Comparison of ENCODE assay signal across 2 fruit fly cellular contexts in the genomic region with DNA sequence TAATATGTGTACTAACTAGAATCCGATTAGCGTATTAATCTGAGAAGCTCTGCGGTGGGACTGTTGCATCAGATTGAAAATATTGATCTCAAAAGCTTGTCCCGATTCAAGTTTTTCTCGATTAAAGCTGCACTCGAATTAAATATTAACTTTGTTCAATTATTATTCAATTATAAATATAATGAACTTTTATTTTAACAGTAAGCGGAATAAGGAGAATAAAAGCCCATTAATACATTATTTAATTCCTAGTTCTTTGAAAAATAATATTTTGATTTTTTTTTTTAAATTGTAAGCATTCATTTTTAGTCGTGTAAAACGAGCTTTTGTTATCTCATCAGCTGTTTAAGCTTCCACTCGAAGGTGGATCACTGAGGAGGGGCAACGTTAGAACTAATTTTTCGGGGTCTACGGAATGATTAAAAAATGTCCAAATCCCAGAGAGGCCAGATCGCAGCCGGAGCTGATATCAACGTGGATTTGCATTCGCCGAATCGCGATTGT.
A peak's percentile ranks its signal among the peaks of the same experiment; 100 is the strongest.
TF ChIP-seq lines count a peak whose summit lies in the region.

A gene (minus strand): TSS at position 51 of the 504 bp plus-strand sequence.
A gene (plus strand): TSS at position 438 of the 504 bp plus-strand sequence.

TF ChIP-seq in whole organism, embryonic, 481 proteins besides CTCF, POLR2A, EP300 and RAD21 (continued from another document and continues in another):
- no peak for TF ChIP-seq pan (optimal IDR thresholded peaks at IDR 0.05; lab: Kevin White, UChicago)
- peak in 1 of 2 experiments; percentile 86 for TF ChIP-seq pan (GFP tag; optimal IDR thresholded peaks at IDR 0.05 in 1 of 2, IDR thresholded peaks at IDR 0.05 in 1 of 2)
- TF ChIP-seq CG10543 (GFP tag; optimal IDR thresholded peaks at IDR 0.05; lab: Kevin White, UChicago): no peak
- TF ChIP-seq Asciz (GFP tag; optimal IDR thresholded peaks at IDR 0.05; lab: Kevin White, UChicago): peak; percentile 32
- TF ChIP-seq BtbVII (GFP tag; optimal IDR thresholded peaks at IDR 0.05; lab: Kevin White, UChicago): peak; percentile 2
- TF ChIP-seq insv (GFP tag; optimal IDR thresholded peaks at IDR 0.05; lab: Kevin White, UChicago): no peak
- TF ChIP-seq CG17328 (GFP tag; IDR thresholded peaks at IDR 0.05; lab: Robert Waterston, UW): peak; percentile 51; the same call in 1 of the 2 replicates
- peak; percentile 57 for TF ChIP-seq CG10147 (GFP tag; optimal IDR thresholded peaks at IDR 0.05; lab: Kevin White, UChicago)
- TF ChIP-seq Taf1 (GFP tag; IDR thresholded peaks at IDR 0.05; lab: Robert Waterston, UW): 0 out of 2 replicates have a peak, but pooled peaks have one; percentile 22
- peak; percentile 76 for TF ChIP-seq E2f1 (GFP tag; IDR thresholded peaks at IDR 0.05; lab: Robert Waterston, UW)
- no peak for TF ChIP-seq Bdp1 (GFP tag; optimal IDR thresholded peaks at IDR 0.05; lab: Kevin White, UChicago)
- 0 out of 2 replicates have a peak, but pooled peaks have one; percentile 44 for TF ChIP-seq sob (GFP tag; IDR thresholded peaks at IDR 0.05; lab: Robert Waterston, UW)
- TF ChIP-seq CG3407 (GFP tag; optimal IDR thresholded peaks at IDR 0.05; lab: Kevin White, UChicago): no peak
- no peak for TF ChIP-seq ems (GFP tag; optimal IDR thresholded peaks at IDR 0.05; lab: Kevin White, UChicago)
- TF ChIP-seq CG10654 (GFP tag; optimal IDR thresholded peaks at IDR 0.05; lab: Kevin White, UChicago): peak; percentile 17
- TF ChIP-seq danr (GFP tag; IDR thresholded peaks at IDR 0.05; lab: Robert Waterston, UW): peak; percentile 58; the same call in 1 of the 2 replicates
- TF ChIP-seq CG10267 (tag; optimal IDR thresholded peaks at IDR 0.05; lab: Kevin White, UChicago): peak; percentile 50
- TF ChIP-seq CG30431 (GFP tag; optimal IDR thresholded peaks at IDR 0.05; lab: Kevin White, UChicago): no peak
- TF ChIP-seq Oli (tag; optimal IDR thresholded peaks at IDR 0.05; lab: Kevin White, UChicago): peak; percentile 42
- peak; percentile 71; the same call in 1 of the 2 replicates for TF ChIP-seq CG32532 (GFP tag; IDR thresholded peaks at IDR 0.05; lab: Robert Waterston, UW)
- peak; percentile 16 for TF ChIP-seq CG1233 (GFP tag; optimal IDR thresholded peaks at IDR 0.05; lab: Kevin White, UChicago)
- TF ChIP-seq CG9817 (tag; optimal IDR thresholded peaks at IDR 0.05; lab: Kevin White, UChicago): no peak
- peak; percentile 56 for TF ChIP-seq CG8388 (GFP tag; optimal IDR thresholded peaks at IDR 0.05; lab: Kevin White, UChicago)
- TF ChIP-seq Mes4 (GFP tag; optimal IDR thresholded peaks at IDR 0.05; lab: Kevin White, UChicago): no peak
- TF ChIP-seq CG17829 (tag; optimal IDR thresholded peaks at IDR 0.05; lab: Kevin White, UChicago): peak; percentile 42
- no peak for TF ChIP-seq maf-S (GFP tag; optimal IDR thresholded peaks at IDR 0.05; lab: Kevin White, UChicago)
- no peak for TF ChIP-seq sqz (GFP tag; optimal IDR thresholded peaks at IDR 0.05; lab: Kevin White, UChicago)
- TF ChIP-seq Lim3 (GFP tag; IDR thresholded peaks at IDR 0.05; lab: Robert Waterston, UW): no peak
- peak; percentile 76 for TF ChIP-seq CG17361 (GFP tag; IDR thresholded peaks at IDR 0.05; lab: Robert Waterston, UW)
- TF ChIP-seq salm (tag; optimal IDR thresholded peaks at IDR 0.05; lab: Kevin White, UChicago): peak; percentile 48
- TF ChIP-seq CG15479 (GFP tag; optimal IDR thresholded peaks at IDR 0.05; lab: Kevin White, UChicago): no peak
- peak; percentile 75 for TF ChIP-seq stc (GFP tag; IDR thresholded peaks at IDR 0.05; lab: Robert Waterston, UW)
- TF ChIP-seq Abd-B (GFP tag; optimal IDR thresholded peaks at IDR 0.05; lab: Kevin White, UChicago): peak; percentile 39
- TF ChIP-seq CG14050 (GFP tag; IDR thresholded peaks at IDR 0.05; lab: Robert Waterston, UW): peak; percentile 24; the same call in 1 of the 3 replicates
- TF ChIP-seq CG2678 (tag; optimal IDR thresholded peaks at IDR 0.05; lab: Kevin White, UChicago): peak; percentile 87
- peak; percentile 78 for TF ChIP-seq dmrt99B (tag; optimal IDR thresholded peaks at IDR 0.05; lab: Kevin White, UChicago)
- TF ChIP-seq CG8478 (optimal IDR thresholded peaks at IDR 0.05; lab: Kevin White, UChicago): no peak
- TF ChIP-seq CG6272 (GFP tag; IDR thresholded peaks at IDR 0.05; lab: Robert Waterston, UW): peak; percentile 37; the same call in 1 of the 2 replicates
- TF ChIP-seq pb (GFP tag; optimal IDR thresholded peaks at IDR 0.05; lab: Kevin White, UChicago): no peak
- 0 out of 4 replicates have a peak, but pooled peaks have one; percentile 21 for TF ChIP-seq Gug (GFP tag; IDR thresholded peaks at IDR 0.05; lab: Robert Waterston, UW)
- TF ChIP-seq exex (tag; optimal IDR thresholded peaks at IDR 0.05; lab: Kevin White, UChicago): peak; percentile 10
- TF ChIP-seq Meics (GFP tag; optimal IDR thresholded peaks at IDR 0.05; lab: Kevin White, UChicago): peak; percentile 75
- peak; percentile 39 for TF ChIP-seq CG4730 (GFP tag; IDR thresholded peaks at IDR 0.05; lab: Robert Waterston, UW)
- no peak for TF ChIP-seq ab (GFP tag; optimal IDR thresholded peaks at IDR 0.05; lab: Kevin White, UChicago)
- peak; percentile 18 for TF ChIP-seq CG13775 (GFP tag; optimal IDR thresholded peaks at IDR 0.05; lab: Kevin White, UChicago)
- peak; percentile 56 for TF ChIP-seq fd96Cb (tag; optimal IDR thresholded peaks at IDR 0.05; lab: Kevin White, UChicago)
- peak; percentile 52 for TF ChIP-seq Fer1 (GFP tag; optimal IDR thresholded peaks at IDR 0.05; lab: Kevin White, UChicago)
- peak; percentile 13 for TF ChIP-seq corto (GFP tag; optimal IDR thresholded peaks at IDR 0.05; lab: Kevin White, UChicago)
- TF ChIP-seq kni (GFP tag; optimal IDR thresholded peaks at IDR 0.05; lab: Kevin White, UChicago): no peak
- TF ChIP-seq CG34422 (GFP tag; IDR thresholded peaks at IDR 0.05; lab: Robert Waterston, UW): 0 out of 3 replicates have a peak, but pooled peaks have one; percentile 10
- TF ChIP-seq CG7963 (GFP tag; IDR thresholded peaks at IDR 0.05; lab: Robert Waterston, UW; ENCODE audit: partially characterized antibody): no peak
- peak; percentile 79; the same call in 2 of the 3 replicates for TF ChIP-seq dysf (GFP tag; IDR thresholded peaks at IDR 0.05; lab: Robert Waterston, UW)
- TF ChIP-seq ind (GFP tag; optimal IDR thresholded peaks at IDR 0.05; lab: Kevin White, UChicago): peak; percentile 16
- TF ChIP-seq HLHmδ (GFP tag; optimal IDR thresholded peaks at IDR 0.05; lab: Kevin White, UChicago): no peak
- no peak for TF ChIP-seq CG12942 (GFP tag; optimal IDR thresholded peaks at IDR 0.05; lab: Kevin White, UChicago)
- TF ChIP-seq nerfin-2 (GFP tag; IDR thresholded peaks at IDR 0.05; lab: Robert Waterston, UW; ENCODE audit: partially characterized antibody): no peak
- TF ChIP-seq CG10979 (tag; optimal IDR thresholded peaks at IDR 0.05; lab: Kevin White, UChicago): peak; percentile 59
- no peak for TF ChIP-seq Spps (tag; optimal IDR thresholded peaks at IDR 0.05; lab: Kevin White, UChicago)
- TF ChIP-seq unc-4 (GFP tag; IDR thresholded peaks at IDR 0.05; lab: Robert Waterston, UW; ENCODE audit: partially characterized antibody): no peak
- peak; percentile 43; the same call in 1 of the 2 replicates for TF ChIP-seq CG9932 (GFP tag; IDR thresholded peaks at IDR 0.05; lab: Robert Waterston, UW)

TF ChIP-seq in whole organism, prepupa, 60 proteins besides CTCF, POLR2A, EP300 and RAD21 (continued from another document):
- no peak for TF ChIP-seq Hr38 (GFP tag; optimal IDR thresholded peaks at IDR 0.05; lab: Kevin White, UChicago)
- TF ChIP-seq spab (GFP tag; optimal IDR thresholded peaks at IDR 0.05; lab: Kevin White, UChicago): peak; percentile 72
- TF ChIP-seq CG11762 (GFP tag; optimal IDR thresholded peaks at IDR 0.05; lab: Kevin White, UChicago; ENCODE audit: insufficient read depth): peak; percentile 84
- peak; percentile 86 for TF ChIP-seq CG3032 (tag; optimal IDR thresholded peaks at IDR 0.05; lab: Kevin White, UChicago)
- TF ChIP-seq Smox (GFP tag; optimal IDR thresholded peaks at IDR 0.05; lab: Kevin White, UChicago): peak; percentile 82
- peak; percentile 64 for TF ChIP-seq Blimp-1 (GFP tag; optimal IDR thresholded peaks at IDR 0.05; lab: Kevin White, UChicago)
- no peak for TF ChIP-seq Eip75B (GFP tag; optimal IDR thresholded peaks at IDR 0.05; lab: Kevin White, UChicago)
- TF ChIP-seq Hr39 (GFP tag; optimal IDR thresholded peaks at IDR 0.05; lab: Kevin White, UChicago): peak; percentile 50
- no peak for TF ChIP-seq CG6276 (GFP tag; optimal IDR thresholded peaks at IDR 0.05; lab: Kevin White, UChicago)
- no peak for TF ChIP-seq CG6808 (GFP tag; optimal IDR thresholded peaks at IDR 0.05; lab: Kevin White, UChicago)
